ENCODE assay signal across 1 fruit fly cellular context in the genomic region with DNA sequence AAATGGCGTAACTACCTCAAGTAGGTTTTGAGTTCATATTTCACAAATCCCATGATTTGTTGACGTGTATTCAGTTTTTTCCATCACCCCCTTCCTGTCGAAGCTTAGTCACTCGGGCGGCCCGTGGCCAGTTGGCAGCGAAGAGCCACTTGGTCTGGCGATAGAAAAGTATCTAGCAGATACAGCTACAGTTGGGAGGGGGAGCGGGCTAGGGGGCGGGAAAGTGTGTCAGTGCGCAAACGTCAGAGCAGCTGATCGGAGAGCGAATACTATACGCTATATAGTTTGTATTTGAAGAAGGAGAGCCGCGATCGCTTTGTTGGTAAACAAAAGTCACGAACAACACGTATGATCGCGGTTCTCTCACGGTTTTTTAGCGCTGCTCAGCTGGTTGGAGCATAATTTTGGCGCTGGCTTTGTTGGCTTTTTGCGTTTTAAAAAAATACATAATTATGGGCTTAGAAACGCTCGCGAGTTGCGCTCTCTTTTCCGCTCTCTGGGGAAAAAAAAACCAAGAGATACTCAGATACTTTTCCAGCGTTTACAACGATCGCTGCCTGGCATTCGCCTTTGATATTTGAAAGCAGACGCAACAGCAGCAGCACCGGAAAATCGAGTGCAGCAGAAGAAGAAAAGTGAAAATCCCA.
TF ChIP-seq lines count a peak whose summit lies in the region.

No protein-coding gene starts in this region.

TF ChIP-seq in whole organism, embryonic, 481 proteins besides CTCF, POLR2A, EP300 and RAD21 (continued from another document):
- TF ChIP-seq CG6254 (GFP tag; optimal IDR thresholded peaks at IDR 0.05; lab: Kevin White, UChicago) (no peak), Ssrp (tag; optimal IDR thresholded peaks at IDR 0.05; lab: Kevin White, UChicago) (no peak), CG17186 (GFP tag; optimal IDR thresholded peaks at IDR 0.05; lab: Kevin White, UChicago) (no peak), dysf (GFP tag; IDR thresholded peaks at IDR 0.05; lab: Robert Waterston, UW) (no peak), CG11695 (GFP tag; IDR thresholded peaks at IDR 0.05; lab: Robert Waterston, UW) (no peak), zen (tag; optimal IDR thresholded peaks at IDR 0.05; lab: Kevin White, UChicago) (no peak), stc (GFP tag; IDR thresholded peaks at IDR 0.05; lab: Robert Waterston, UW) (no peak), schlank (tag; optimal IDR thresholded peaks at IDR 0.05; lab: Kevin White, UChicago) (peak; percentile 10), Sry-δ (GFP tag; optimal IDR thresholded peaks at IDR 0.05; lab: Kevin White, UChicago) (no peak), sd (tag; optimal IDR thresholded peaks at IDR 0.05; lab: Kevin White, UChicago) (peak; percentile 69), luna (GFP tag; optimal IDR thresholded peaks at IDR 0.05; lab: Kevin White, UChicago) (no peak), CG18619 (GFP tag; optimal IDR thresholded peaks at IDR 0.05; lab: Kevin White, UChicago) (no peak), BtbVII (GFP tag; optimal IDR thresholded peaks at IDR 0.05; lab: Kevin White, UChicago) (peak; percentile 11), Dref (GFP tag; IDR thresholded peaks at IDR 0.05; lab: Robert Waterston, UW) (no peak), Chrac-16 (GFP tag; optimal IDR thresholded peaks at IDR 0.05; lab: Kevin White, UChicago) (no peak), tio (GFP tag; optimal IDR thresholded peaks at IDR 0.05; lab: Kevin White, UChicago) (no peak), CG10462 (GFP tag; optimal IDR thresholded peaks at IDR 0.05; lab: Kevin White, UChicago) (no peak), lov (optimal IDR thresholded peaks at IDR 0.05; lab: Kevin White, UChicago) (no peak), lov (GFP tag; IDR thresholded peaks at IDR 0.05; lab: Robert Waterston, UW) (peak; percentile 10; the same call in 1 of the 3 replicates), CG11093 (GFP tag; IDR thresholded peaks at IDR 0.05; lab: Robert Waterston, UW) (no peak), h (optimal IDR thresholded peaks at IDR 0.05; lab: Kevin White, UChicago) (no peak), Atf6 (GFP tag; IDR thresholded peaks at IDR 0.05; lab: Robert Waterston, UW) (no peak; the same call in 1 of the 2 replicates), CG9797 (GFP tag; optimal IDR thresholded peaks at IDR 0.05; lab: Kevin White, UChicago) (no peak), grn (GFP tag; optimal IDR thresholded peaks at IDR 0.05; lab: Kevin White, UChicago) (no peak), cas (GFP tag; IDR thresholded peaks at IDR 0.05; lab: Robert Waterston, UW) (no peak), Mes4 (GFP tag; optimal IDR thresholded peaks at IDR 0.05; lab: Kevin White, UChicago) (no peak), CG17361 (GFP tag; IDR thresholded peaks at IDR 0.05; lab: Robert Waterston, UW) (no peak), cato (GFP tag; optimal IDR thresholded peaks at IDR 0.05; lab: Kevin White, UChicago; ENCODE audit: borderline replicate concordance) (no peak), Xbp1 (GFP tag; optimal IDR thresholded peaks at IDR 0.05; lab: Kevin White, UChicago) (peak; percentile 35), Nf-YA (GFP tag; IDR thresholded peaks at IDR 0.05; lab: Robert Waterston, UW) (no peak), HLH54F (GFP tag; optimal IDR thresholded peaks at IDR 0.05; lab: Kevin White, UChicago) (peak; percentile 14), sr (GFP tag; IDR thresholded peaks at IDR 0.05; lab: Robert Waterston, UW) (no peak), tgo (GFP tag; IDR thresholded peaks at IDR 0.05; lab: Robert Waterston, UW) (no peak)
